Worm (Caenorhabditis elegans) whole organism, L1 larva: Measurements from ENCODE around the gene F14F3.5.

Source experiments
- F16B12.6 ChIP-seq: fragments of 150-350 bp; optimal IDR thresholded peaks from 2 replicates; lab custom pipeline; 2014; ENCODE audit warnings: missing biosample characterization, missing genetic modification characterization
- alr-1 ChIP-seq: fragments of 200-800 bp; sonication (Bioruptor generic); optimal IDR thresholded peaks from 2 replicates; lab custom pipeline; 2018; ENCODE audit warnings: borderline replicate concordance, mild to moderate bottlenecking, missing genetic modification characterization, missing compliant biosample characterization
- blmp-1 ChIP-seq: fragments of 150-350 bp; optimal IDR thresholded peaks from 2 replicates; lab custom pipeline; 2014; ENCODE audit warnings: missing biosample characterization, missing genetic modification characterization
- ceh-88 ChIP-seq: fragments of 200-800 bp; sonication (Bioruptor generic); IDR thresholded peaks from 2 replicates; pipeline ENCODE4 v1.3.6; 2022; ENCODE audit warnings: missing genetic modification characterization, missing compliant biosample characterization
- ceh-90 ChIP-seq: sonication (generic microtip); optimal IDR thresholded peaks from 2 replicates; lab custom pipeline; 2016; ENCODE audit warnings: missing genetic modification characterization, missing compliant biosample characterization
- dpl-1 ChIP-seq, 3 experiments: fragments of 150-350 bp in 2 of 3; sonication (generic microtip) in 1 of 3; optimal IDR thresholded peaks; 2 replicates each; lab custom pipeline; 2014 to 2017; ENCODE audit warnings: missing biosample characterization in 3 of 3, missing genetic modification characterization in 3 of 3, missing genetic modification reagents in 3 of 3
- efl-1 ChIP-seq, 4 experiments: fragments of 150-350 bp; optimal IDR thresholded peaks in 3 of 4; peaks in 1 of 4; 1 replicate in 1 of 4; 2 replicates in 3 of 4; lab custom pipeline; 2014; ENCODE audit warnings: missing biosample characterization in 2 of 4, missing genetic modification characterization in 2 of 4, missing genetic modification reagents in 2 of 4
- efl-3 ChIP-seq: fragments of 200-800 bp; sonication (Bioruptor generic); optimal IDR thresholded peaks from 2 replicates; lab custom pipeline; 2018; ENCODE audit warnings: mild to moderate bottlenecking, missing genetic modification characterization, missing compliant biosample characterization
- elt-2 ChIP-seq: sonication (generic microtip); optimal IDR thresholded peaks from 2 replicates; lab custom pipeline; 2016; ENCODE audit warnings: missing genetic modification characterization, mild to moderate bottlenecking, inconsistent platforms, missing compliant biosample characterization, missing genetic modification reagents
- elt-3 ChIP-seq, 6 experiments: fragments of 150-350 bp in 1 of 6; sonication (generic microtip); optimal IDR thresholded peaks; 2 replicates each; lab custom pipeline; 2017 to 2018; ENCODE audit warnings: missing biosample characterization in 6 of 6, missing genetic modification characterization in 6 of 6, inconsistent platforms in 1 of 6
- fkh-10 ChIP-seq: sonication (generic microtip); optimal IDR thresholded peaks from 2 replicates; lab custom pipeline; 2017; ENCODE audit warnings: missing biosample characterization, missing genetic modification reagents, missing genetic modification characterization
- fkh-8 ChIP-seq: sonication (generic microtip); optimal IDR thresholded peaks from 2 replicates; lab custom pipeline; 2016; ENCODE audit warnings: mild to moderate bottlenecking, missing genetic modification characterization, missing compliant biosample characterization
- fos-1 ChIP-seq: fragments of 150-350 bp; optimal IDR thresholded peaks from 2 replicates; lab custom pipeline; 2014; ENCODE audit warnings: missing biosample characterization, missing genetic modification characterization
- hlh-4 ChIP-seq: sonication (generic microtip); optimal IDR thresholded peaks from 2 replicates; lab custom pipeline; 2016; ENCODE audit warnings: mild to moderate bottlenecking, missing genetic modification characterization, missing compliant biosample characterization
- hpl-2 ChIP-seq: fragments of 150-350 bp; optimal IDR thresholded peaks from 2 replicates; lab custom pipeline; 2014; ENCODE audit warnings: missing biosample characterization, missing genetic modification reagents, missing genetic modification characterization
- irx-1 ChIP-seq: sonication (generic microtip); optimal IDR thresholded peaks from 2 replicates; lab custom pipeline; 2016; ENCODE audit warnings: missing genetic modification characterization, missing compliant biosample characterization
- isw-1 ChIP-seq: fragments of 200-800 bp; sonication (Bioruptor generic); IDR thresholded peaks from 2 replicates; pipeline ENCODE4 v1.3.6; 2022; ENCODE audit warnings: missing genetic modification characterization, missing compliant biosample characterization
- lin-13 ChIP-seq: fragments of 150-350 bp; optimal IDR thresholded peaks from 2 replicates; lab custom pipeline; 2014; ENCODE audit warnings: missing biosample characterization, missing genetic modification reagents, missing genetic modification characterization
- lin-14 ChIP-seq: fragments of 200-800 bp; sonication (Bioruptor generic); optimal IDR thresholded peaks from 2 replicates; lab custom pipeline; 2018; ENCODE audit warnings: mild to moderate bottlenecking, missing genetic modification characterization, moderate library complexity, missing compliant biosample characterization
- lin-15B ChIP-seq: fragments of 150-350 bp; sonication (generic microtip); optimal IDR thresholded peaks from 3 replicates; lab custom pipeline; 2014; ENCODE audit warnings: missing biosample characterization, missing genetic modification characterization
- lin-35 ChIP-seq, 2 experiments: fragments of 150-350 bp; optimal IDR thresholded peaks; 2 replicates each; lab custom pipeline; 2014; ENCODE audit warnings: missing biosample characterization in 2 of 2, missing genetic modification characterization in 2 of 2, missing genetic modification reagents in 2 of 2
- lir-3 ChIP-seq: sonication (generic microtip); optimal IDR thresholded peaks from 2 replicates; lab custom pipeline; 2016; ENCODE audit warnings: mild to moderate bottlenecking, missing genetic modification characterization, moderate library complexity, missing compliant biosample characterization; ENCODE audit not compliant: poor library complexity
- lsy-2 ChIP-seq, 2 experiments: fragments of 150-350 bp; optimal IDR thresholded peaks; 2 replicates each; lab custom pipeline; 2014; ENCODE audit warnings: missing biosample characterization in 2 of 2, missing genetic modification characterization in 2 of 2
- mab-9 ChIP-seq: fragments of 200-800 bp; sonication (Bioruptor generic); IDR thresholded peaks from 2 replicates; pipeline ENCODE4 v1.3.6; 2022; ENCODE audit warnings: missing genetic modification reagents, missing genetic modification characterization, missing compliant biosample characterization
- mdl-1 ChIP-seq, 2 experiments: fragments of 150-350 bp; optimal IDR thresholded peaks; 2 replicates each; lab custom pipeline; 2014 to 2017; ENCODE audit warnings: missing biosample characterization in 2 of 2, missing genetic modification characterization in 2 of 2, inconsistent platforms in 1 of 2
- mep-1 ChIP-seq: fragments of 150-350 bp; optimal IDR thresholded peaks from 2 replicates; lab custom pipeline; 2014; ENCODE audit warnings: missing biosample characterization, missing genetic modification characterization
- nhr-11 ChIP-seq: fragments of 150-350 bp; optimal IDR thresholded peaks from 2 replicates; lab custom pipeline; 2014; ENCODE audit warnings: missing biosample characterization, missing genetic modification characterization
- nhr-19 ChIP-seq: fragments of 200-800 bp; sonication (Bioruptor generic); conservative IDR thresholded peaks from 2 replicates; pipeline ENCODE4 v1.3.6; 2022; ENCODE audit warnings: missing genetic modification characterization, missing compliant biosample characterization
- nhr-20 ChIP-seq: sonication (generic microtip); optimal IDR thresholded peaks from 2 replicates; lab custom pipeline; 2016; ENCODE audit warnings: mild to moderate bottlenecking, missing genetic modification characterization, missing compliant biosample characterization
- nhr-237 ChIP-seq: fragments of 150-350 bp; optimal IDR thresholded peaks from 2 replicates; lab custom pipeline; 2014; ENCODE audit warnings: missing biosample characterization, missing genetic modification characterization
- nhr-47 ChIP-seq: sonication (generic microtip); optimal IDR thresholded peaks from 2 replicates; lab custom pipeline; 2016; ENCODE audit warnings: mild to moderate bottlenecking, missing genetic modification characterization, moderate library complexity, missing compliant biosample characterization
- nhr-71 ChIP-seq: sonication (generic microtip); optimal IDR thresholded peaks from 2 replicates; lab custom pipeline; 2016; ENCODE audit warnings: mild to moderate bottlenecking, missing genetic modification characterization, moderate library complexity, missing compliant biosample characterization
- nhr-76 ChIP-seq: sonication (generic microtip); optimal IDR thresholded peaks from 2 replicates; lab custom pipeline; 2017; ENCODE audit warnings: missing biosample characterization, missing genetic modification characterization
- nhr-77 ChIP-seq: fragments of 150-350 bp; optimal IDR thresholded peaks from 2 replicates; lab custom pipeline; 2014; ENCODE audit warnings: missing biosample characterization, missing genetic modification characterization
- nhr-90 ChIP-seq: sonication (generic microtip); optimal IDR thresholded peaks from 2 replicates; lab custom pipeline; 2016; ENCODE audit warnings: mild to moderate bottlenecking, missing genetic modification characterization, missing compliant biosample characterization; ENCODE audit not compliant: poor library complexity
- pag-3 ChIP-seq: sonication (generic microtip); optimal IDR thresholded peaks from 2 replicates; lab custom pipeline; 2017; ENCODE audit warnings: missing genetic modification characterization, mild to moderate bottlenecking, missing compliant biosample characterization, antibody characterized with exemption, borderline replicate concordance; ENCODE audit not compliant: insufficient read depth
- skn-1 ChIP-seq: fragments of 150-350 bp; optimal IDR thresholded peaks from 2 replicates; lab custom pipeline; 2014; ENCODE audit warnings: missing biosample characterization, missing genetic modification characterization
- snpc-4 ChIP-seq: fragments of 150-350 bp; optimal IDR thresholded peaks from 2 replicates; lab custom pipeline; 2014; ENCODE audit warnings: missing biosample characterization, missing genetic modification characterization
- snu-23 ChIP-seq: sonication (generic microtip); optimal IDR thresholded peaks from 2 replicates; lab custom pipeline; 2016; ENCODE audit warnings: missing genetic modification characterization, missing compliant biosample characterization
- sox-4 ChIP-seq: sonication (generic microtip); optimal IDR thresholded peaks from 2 replicates; lab custom pipeline; 2016; ENCODE audit warnings: missing genetic modification characterization, missing compliant biosample characterization
- swsn-7 ChIP-seq: sonication (generic microtip); optimal IDR thresholded peaks from 2 replicates; lab custom pipeline; 2016; ENCODE audit warnings: missing genetic modification characterization, missing compliant biosample characterization
- unc-30 ChIP-seq: sonication (generic microtip); optimal IDR thresholded peaks from 2 replicates; lab custom pipeline; 2017; ENCODE audit warnings: missing biosample characterization, missing genetic modification characterization
- vab-15 ChIP-seq: sonication (generic microtip); optimal IDR thresholded peaks from 2 replicates; lab custom pipeline; 2017; ENCODE audit warnings: missing genotype, mild to moderate bottlenecking, missing genetic modification characterization, missing compliant biosample characterization
- xbp-1 ChIP-seq: sonication (generic microtip); optimal IDR thresholded peaks from 2 replicates; lab custom pipeline; 2016; ENCODE audit warnings: missing genetic modification characterization, missing compliant biosample characterization
- zip-4 ChIP-seq: fragments of 200-800 bp; sonication (Bioruptor generic); optimal IDR thresholded peaks from 2 replicates; lab custom pipeline; 2018; ENCODE audit warnings: mild to moderate bottlenecking, missing genetic modification characterization, moderate library complexity, missing compliant biosample characterization
- ztf-11 ChIP-seq, 2 experiments: sonication (generic microtip); optimal IDR thresholded peaks; 2 replicates each; lab custom pipeline; 2016 to 2017; ENCODE audit warnings: missing genetic modification characterization in 2 of 2, missing biosample characterization in 1 of 2, missing compliant biosample characterization in 1 of 2

Gene F14F3.5

ce11 chrX:10528993-10529392, at the start of gene F14F3.5, which contains the start of gene slcf-1:
Gene F14F3.5, minus strand, starts transcription at chrX:10529226.
Gene slcf-1, plus strand, starts transcription at chrX:10529294.
- TF ChIP-seq elt-2 (tag; lab: Kevin White, UChicago), result peak; percentile 75
- no peak for TF ChIP-seq nhr-76 (tag; lab: Kevin White, UChicago)

ce11 chrX:10576872-10577271, 47.8 kb upstream of the F14F3.5 start, which contains the start of gene nhx-5:
Gene nhx-5, plus strand, starts transcription at chrX:10576953.
- TF ChIP-seq dpl-1 (GFP tag; optimal IDR thresholded peaks at IDR 0.05; lab: Kevin White, UChicago), result no peak
- TF ChIP-seq nhr-47 (tag; lab: Kevin White, UChicago), result no peak
- TF ChIP-seq efl-1 (optimal IDR thresholded peaks at IDR 0.05; lab: Kevin White, UChicago), result no peak
- peak in 1 of 2 experiments; percentile 35 for TF ChIP-seq efl-1 (GFP tag; optimal IDR thresholded peaks at IDR 0.05 in 1 of 2; lab: Kevin White, UChicago)
- no peak for TF ChIP-seq skn-1 (tag; lab: Kevin White, UChicago)
- TF ChIP-seq lin-15B (tag; lab: Kevin White, UChicago), result no peak
- no peak for TF ChIP-seq alr-1
- no peak for TF ChIP-seq ceh-88 (GFP tag; lab: Robert Waterston, UW)

- TF ChIP-seq lin-35 (GFP tag; optimal IDR thresholded peaks at IDR 0.05; lab: Kevin White, UChicago) (peak; percentile 36 to 78), nhr-90 (tag; lab: Kevin White, UChicago) (peak; percentile 36), hpl-2 (GFP tag; lab: Kevin White, UChicago) (peak; percentile 55), zip-4 (peak; percentile 98), lir-3 (no peak), F16B12.6 (tag; lab: Kevin White, UChicago) (no peak), efl-3 (GFP tag; lab: Kevin White, UChicago) (no peak), efl-1 (optimal IDR thresholded peaks at IDR 0.05; lab: Kevin White, UChicago) (peak in 1 of 2 experiments; percentile 69), efl-1 (GFP tag; optimal IDR thresholded peaks at IDR 0.05 in 1 of 2; lab: Kevin White, UChicago) (peak; percentile 51 to 91), mab-9 (GFP tag; lab: Robert Waterston, UW) (no peak), swsn-7 (tag; lab: Kevin White, UChicago) (peak; percentile 48), nhr-47 (tag; lab: Kevin White, UChicago) (peak; percentile 59), fos-1 (tag; lab: Kevin White, UChicago) (peak; percentile 60), fkh-8 (tag; lab: Kevin White, UChicago) (peak; percentile 46), nhr-19 (GFP tag; lab: Robert Waterston, UW) (peak; percentile 24), nhr-71 (tag; lab: Kevin White, UChicago) (peak; percentile 73), fkh-10 (GFP tag; lab: Kevin White, UChicago) (no peak), snpc-4 (tag; lab: Kevin White, UChicago) (peak; percentile 51), nhr-11 (tag; lab: Kevin White, UChicago) (no peak), sox-4 (no peak), lin-14 (GFP tag; lab: Kevin White, UChicago) (peak; percentile 85), nhr-20 (tag; lab: Kevin White, UChicago) (peak; percentile 49), lsy-2 (tag; optimal IDR thresholded peaks at IDR 0.05; lab: Kevin White, UChicago) (peak; percentile 50 to 81), irx-1 (tag; lab: Kevin White, UChicago) (peak; percentile 52), lin-13 (peak; percentile 58), vab-15 (tag; lab: Kevin White, UChicago) (peak; percentile 52), mdl-1 (tag; optimal IDR thresholded peaks at IDR 0.05; lab: Kevin White, UChicago) (peak in 1 of 2 experiments; percentile 12), ztf-11 (tag; optimal IDR thresholded peaks at IDR 0.05; lab: Kevin White, UChicago) (no peak), lin-15B (tag; lab: Kevin White, UChicago) (peak; percentile 41), isw-1 (GFP tag; lab: Robert Waterston, UW) (peak; percentile 21; the same call in 1 of the 2 replicates), snu-23 (peak; percentile 69), hlh-4 (tag; lab: Kevin White, UChicago) (no peak), mep-1 (tag; lab: Kevin White, UChicago) (peak; percentile 46), xbp-1 (tag; lab: Kevin White, UChicago) (peak; percentile 60), skn-1 (tag; lab: Kevin White, UChicago) (peak; percentile 80), unc-30 (tag; lab: Kevin White, UChicago) (no peak), ceh-90 (no peak), blmp-1 (tag; lab: Kevin White, UChicago) (peak; percentile 63), dpl-1 (GFP tag; optimal IDR thresholded peaks at IDR 0.05; lab: Kevin White, UChicago) (peak; percentile 33 to 60 (median 53)), elt-3 (tag; optimal IDR thresholded peaks at IDR 0.05; lab: Kevin White, UChicago) (peak in 2 of 6 experiments; percentile 60 to 70), nhr-237 (tag; lab: Kevin White, UChicago) (peak; percentile 70), pag-3 (tag; lab: Kevin White, UChicago) (peak; percentile 16), nhr-77 (tag; lab: Kevin White, UChicago) (peak; percentile 6)
Measured at ce11 chrX:10576410-10576809, 47.4 kb upstream of the F14F3.5 start.
